Worm (Caenorhabditis elegans): ENCODE measurements around the gene ZK892.4.

DNA sequence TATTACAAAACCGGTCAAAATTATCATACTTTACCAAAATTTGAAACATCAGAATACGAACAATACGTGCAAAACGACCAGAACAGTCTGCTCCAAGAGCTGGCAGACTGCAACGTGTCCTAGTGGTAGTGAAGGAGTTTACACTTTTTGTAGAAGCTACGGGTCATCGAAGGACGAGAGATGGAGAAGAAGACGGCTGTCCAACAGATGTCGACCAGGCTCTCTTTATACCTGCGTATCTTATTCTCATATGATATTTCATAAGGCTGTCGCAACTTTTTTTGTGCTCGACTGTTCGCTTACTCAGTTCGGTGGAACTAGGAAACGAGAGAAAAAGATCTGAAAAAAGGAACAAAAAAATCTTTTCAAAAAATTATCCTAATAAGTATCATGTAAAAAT, 33.4 kb downstream of the ZK892.4 start, which contains the start of gene let-268:
- TF ChIP-seq ama-1 (optimal IDR thresholded peaks at IDR 0.05), result no peak
- TF ChIP-seq flt-1 (GFP tag; IDR thresholded peaks at IDR 0.05), result no peak
- TF ChIP-seq sea-1 (GFP tag; conservative IDR thresholded peaks at IDR 0.05), result no peak
- no peak for TF ChIP-seq scrt-1 (GFP tag; IDR thresholded peaks at IDR 0.05)
- TF ChIP-seq tra-4 (tag; optimal IDR thresholded peaks at IDR 0.05), result no peak

Measured in whole organism, early embryonic.